Worm (Caenorhabditis elegans) whole organism, L1 larva: Measurements from ENCODE around the gene gld-3.

Experiments used
- C04F5.9 ChIP-seq: sonication (generic microtip); optimal IDR thresholded peaks from 2 replicates; lab custom pipeline; 2016; ENCODE audit warnings: missing genetic modification characterization, missing compliant biosample characterization
- C16A3.4 ChIP-seq: fragments of 150-350 bp; optimal IDR thresholded peaks from 2 replicates; lab custom pipeline; 2014; ENCODE audit warnings: missing biosample characterization, missing genetic modification characterization
- C34B4.2 ChIP-seq: sonication (generic microtip); optimal IDR thresholded peaks from 2 replicates; lab custom pipeline; 2017; ENCODE audit warnings: mild to moderate bottlenecking, missing genetic modification characterization, missing compliant biosample characterization
- F16B12.6 ChIP-seq: fragments of 150-350 bp; optimal IDR thresholded peaks from 2 replicates; lab custom pipeline; 2014; ENCODE audit warnings: missing biosample characterization, missing genetic modification characterization
- Y116A8C.19 ChIP-seq: sonication (generic microtip); optimal IDR thresholded peaks from 2 replicates; lab custom pipeline; 2016; ENCODE audit warnings: missing compliant biosample characterization, missing genetic modification characterization, borderline replicate concordance
- aly-2 ChIP-seq: fragments of 150-350 bp; optimal IDR thresholded peaks from 2 replicates; lab custom pipeline; 2014; ENCODE audit warnings: missing biosample characterization, missing genetic modification characterization
- ama-1 ChIP-seq: fragments of 150-350 bp; optimal IDR thresholded peaks from 2 replicates; lab custom pipeline; 2014
- ceh-8 ChIP-seq: fragments of 200-800 bp; sonication (Bioruptor generic); optimal IDR thresholded peaks from 2 replicates; lab custom pipeline; 2018; ENCODE audit warnings: mild to moderate bottlenecking, missing genetic modification characterization, moderate library complexity, missing compliant biosample characterization
- ceh-82 ChIP-seq, 3 experiments: fragments of 150-350 bp in 1 of 3; sonication (generic microtip) in 2 of 3; optimal IDR thresholded peaks; 2 replicates each; lab custom pipeline; 2014 to 2017; ENCODE audit warnings: missing biosample characterization in 3 of 3, missing genetic modification characterization in 3 of 3
- ceh-90 ChIP-seq: sonication (generic microtip); optimal IDR thresholded peaks from 2 replicates; lab custom pipeline; 2016; ENCODE audit warnings: missing genetic modification characterization, missing compliant biosample characterization
- dpl-1 ChIP-seq, 3 experiments: fragments of 150-350 bp in 2 of 3; sonication (generic microtip) in 1 of 3; optimal IDR thresholded peaks; 2 replicates each; lab custom pipeline; 2014 to 2017; ENCODE audit warnings: missing biosample characterization in 3 of 3, missing genetic modification characterization in 3 of 3, missing genetic modification reagents in 3 of 3
- elt-2 ChIP-seq: sonication (generic microtip); optimal IDR thresholded peaks from 2 replicates; lab custom pipeline; 2016; ENCODE audit warnings: missing genetic modification characterization, mild to moderate bottlenecking, inconsistent platforms, missing compliant biosample characterization, missing genetic modification reagents
- elt-3 ChIP-seq, 6 experiments: fragments of 150-350 bp in 1 of 6; sonication (generic microtip); optimal IDR thresholded peaks; 2 replicates each; lab custom pipeline; 2017 to 2018; ENCODE audit warnings: missing biosample characterization in 6 of 6, missing genetic modification characterization in 6 of 6, inconsistent platforms in 1 of 6
- ets-5 ChIP-seq: fragments of 200-800 bp; sonication (Bioruptor generic); IDR thresholded peaks from 2 replicates; pipeline ENCODE4 v1.3.6; 2022; ENCODE audit warnings: missing genetic modification characterization, missing compliant biosample characterization
- fkh-10 ChIP-seq: sonication (generic microtip); optimal IDR thresholded peaks from 2 replicates; lab custom pipeline; 2017; ENCODE audit warnings: missing biosample characterization, missing genetic modification reagents, missing genetic modification characterization
- fkh-4 ChIP-seq: sonication (generic microtip); optimal IDR thresholded peaks from 2 replicates; lab custom pipeline; 2016; ENCODE audit warnings: missing compliant biosample characterization, missing genetic modification characterization, borderline replicate concordance
- fos-1 ChIP-seq: fragments of 150-350 bp; optimal IDR thresholded peaks from 2 replicates; lab custom pipeline; 2014; ENCODE audit warnings: missing biosample characterization, missing genetic modification characterization
- grh-1 ChIP-seq: fragments of 200-800 bp; sonication (Bioruptor generic); IDR thresholded peaks from 2 replicates; pipeline ENCODE4 v1.3.6; 2022; ENCODE audit warnings: missing genetic modification reagents, missing genetic modification characterization, missing compliant biosample characterization
- hlh-17 ChIP-seq: fragments of 200-800 bp; sonication (Bioruptor generic); optimal IDR thresholded peaks from 2 replicates; lab custom pipeline; 2018; ENCODE audit warnings: missing genetic modification characterization, mild to moderate bottlenecking, missing compliant biosample characterization, moderate library complexity, borderline replicate concordance
- isw-1 ChIP-seq: fragments of 200-800 bp; sonication (Bioruptor generic); IDR thresholded peaks from 2 replicates; pipeline ENCODE4 v1.3.6; 2022; ENCODE audit warnings: missing genetic modification characterization, missing compliant biosample characterization
- lin-13 ChIP-seq: fragments of 150-350 bp; optimal IDR thresholded peaks from 2 replicates; lab custom pipeline; 2014; ENCODE audit warnings: missing biosample characterization, missing genetic modification reagents, missing genetic modification characterization
- lin-14 ChIP-seq: fragments of 200-800 bp; sonication (Bioruptor generic); optimal IDR thresholded peaks from 2 replicates; lab custom pipeline; 2018; ENCODE audit warnings: mild to moderate bottlenecking, missing genetic modification characterization, moderate library complexity, missing compliant biosample characterization
- lin-39 ChIP-seq: fragments of 150-350 bp; optimal IDR thresholded peaks from 2 replicates; lab custom pipeline; 2014; ENCODE audit warnings: missing biosample characterization, missing genetic modification reagents, missing genetic modification characterization
- lsy-2 ChIP-seq, 2 experiments: fragments of 150-350 bp; optimal IDR thresholded peaks; 2 replicates each; lab custom pipeline; 2014; ENCODE audit warnings: missing biosample characterization in 2 of 2, missing genetic modification characterization in 2 of 2
- mdl-1 ChIP-seq, 2 experiments: fragments of 150-350 bp; optimal IDR thresholded peaks; 2 replicates each; lab custom pipeline; 2014 to 2017; ENCODE audit warnings: missing biosample characterization in 2 of 2, missing genetic modification characterization in 2 of 2, inconsistent platforms in 1 of 2
- mef-2 ChIP-seq: fragments of 150-350 bp; optimal IDR thresholded peaks from 2 replicates; lab custom pipeline; 2014; ENCODE audit warnings: missing biosample characterization, missing genetic modification characterization
- nhr-11 ChIP-seq: fragments of 150-350 bp; optimal IDR thresholded peaks from 2 replicates; lab custom pipeline; 2014; ENCODE audit warnings: missing biosample characterization, missing genetic modification characterization
- nhr-12 ChIP-seq: sonication (generic microtip); optimal IDR thresholded peaks from 2 replicates; lab custom pipeline; 2017; ENCODE audit warnings: missing biosample characterization, missing genetic modification characterization
- nhr-20 ChIP-seq: sonication (generic microtip); optimal IDR thresholded peaks from 2 replicates; lab custom pipeline; 2016; ENCODE audit warnings: mild to moderate bottlenecking, missing genetic modification characterization, missing compliant biosample characterization
- nhr-237 ChIP-seq: fragments of 150-350 bp; optimal IDR thresholded peaks from 2 replicates; lab custom pipeline; 2014; ENCODE audit warnings: missing biosample characterization, missing genetic modification characterization
- nhr-28 ChIP-seq: fragments of 150-350 bp; optimal IDR thresholded peaks from 2 replicates; lab custom pipeline; 2014; ENCODE audit warnings: missing biosample characterization, missing genetic modification characterization
- nhr-71 ChIP-seq: sonication (generic microtip); optimal IDR thresholded peaks from 2 replicates; lab custom pipeline; 2016; ENCODE audit warnings: mild to moderate bottlenecking, missing genetic modification characterization, moderate library complexity, missing compliant biosample characterization
- nhr-76 ChIP-seq: sonication (generic microtip); optimal IDR thresholded peaks from 2 replicates; lab custom pipeline; 2017; ENCODE audit warnings: missing biosample characterization, missing genetic modification characterization
- nhr-77 ChIP-seq: fragments of 150-350 bp; optimal IDR thresholded peaks from 2 replicates; lab custom pipeline; 2014; ENCODE audit warnings: missing biosample characterization, missing genetic modification characterization
- nhr-84 ChIP-seq: sonication (generic microtip); optimal IDR thresholded peaks from 2 replicates; lab custom pipeline; 2017; ENCODE audit warnings: missing biosample characterization, missing genetic modification characterization
- pag-3 ChIP-seq: sonication (generic microtip); optimal IDR thresholded peaks from 2 replicates; lab custom pipeline; 2017; ENCODE audit warnings: missing genetic modification characterization, mild to moderate bottlenecking, missing compliant biosample characterization, antibody characterized with exemption, borderline replicate concordance; ENCODE audit not compliant: insufficient read depth
- pax-3 ChIP-seq: fragments of 200-800 bp; sonication (Bioruptor generic); optimal IDR thresholded peaks from 2 replicates; lab custom pipeline; 2018; ENCODE audit warnings: mild to moderate bottlenecking, missing genetic modification characterization, moderate library complexity, missing compliant biosample characterization
- snpc-4 ChIP-seq: fragments of 150-350 bp; optimal IDR thresholded peaks from 2 replicates; lab custom pipeline; 2014; ENCODE audit warnings: missing biosample characterization, missing genetic modification characterization
- snu-23 ChIP-seq: sonication (generic microtip); optimal IDR thresholded peaks from 2 replicates; lab custom pipeline; 2016; ENCODE audit warnings: missing genetic modification characterization, missing compliant biosample characterization
- sox-4 ChIP-seq: sonication (generic microtip); optimal IDR thresholded peaks from 2 replicates; lab custom pipeline; 2016; ENCODE audit warnings: missing genetic modification characterization, missing compliant biosample characterization
- swsn-7 ChIP-seq: sonication (generic microtip); optimal IDR thresholded peaks from 2 replicates; lab custom pipeline; 2016; ENCODE audit warnings: missing genetic modification characterization, missing compliant biosample characterization
- tbx-2 ChIP-seq: sonication (generic microtip); optimal IDR thresholded peaks from 2 replicates; lab custom pipeline; 2016; ENCODE audit warnings: missing genetic modification characterization, missing compliant biosample characterization
- tlp-1 ChIP-seq: fragments of 150-350 bp; optimal IDR thresholded peaks from 2 replicates; lab custom pipeline; 2014; ENCODE audit warnings: missing biosample characterization, missing genetic modification characterization
- unc-62 ChIP-seq: fragments of 150-350 bp; optimal IDR thresholded peaks from 2 replicates; lab custom pipeline; 2014; ENCODE audit warnings: missing biosample characterization, missing genetic modification reagents, missing genetic modification characterization
- unc-98 ChIP-seq: fragments of 200-800 bp; sonication (Bioruptor generic); IDR thresholded peaks from 2 replicates; pipeline ENCODE4 v1.3.6; 2022; ENCODE audit warnings: missing genetic modification characterization, missing compliant biosample characterization
- vab-15 ChIP-seq: sonication (generic microtip); optimal IDR thresholded peaks from 2 replicates; lab custom pipeline; 2017; ENCODE audit warnings: missing genotype, mild to moderate bottlenecking, missing genetic modification characterization, missing compliant biosample characterization
- xbp-1 ChIP-seq: sonication (generic microtip); optimal IDR thresholded peaks from 2 replicates; lab custom pipeline; 2016; ENCODE audit warnings: missing genetic modification characterization, missing compliant biosample characterization
- zag-1 ChIP-seq: fragments of 150-350 bp; optimal IDR thresholded peaks from 2 replicates; lab custom pipeline; 2014; ENCODE audit warnings: missing biosample characterization, missing genetic modification characterization
- zip-4 ChIP-seq: fragments of 200-800 bp; sonication (Bioruptor generic); optimal IDR thresholded peaks from 2 replicates; lab custom pipeline; 2018; ENCODE audit warnings: mild to moderate bottlenecking, missing genetic modification characterization, moderate library complexity, missing compliant biosample characterization
- ztf-11 ChIP-seq, 2 experiments: sonication (generic microtip); optimal IDR thresholded peaks; 2 replicates each; lab custom pipeline; 2016 to 2017; ENCODE audit warnings: missing genetic modification characterization in 2 of 2, missing biosample characterization in 1 of 2, missing compliant biosample characterization in 1 of 2

The gld-3 gene

DNA sequence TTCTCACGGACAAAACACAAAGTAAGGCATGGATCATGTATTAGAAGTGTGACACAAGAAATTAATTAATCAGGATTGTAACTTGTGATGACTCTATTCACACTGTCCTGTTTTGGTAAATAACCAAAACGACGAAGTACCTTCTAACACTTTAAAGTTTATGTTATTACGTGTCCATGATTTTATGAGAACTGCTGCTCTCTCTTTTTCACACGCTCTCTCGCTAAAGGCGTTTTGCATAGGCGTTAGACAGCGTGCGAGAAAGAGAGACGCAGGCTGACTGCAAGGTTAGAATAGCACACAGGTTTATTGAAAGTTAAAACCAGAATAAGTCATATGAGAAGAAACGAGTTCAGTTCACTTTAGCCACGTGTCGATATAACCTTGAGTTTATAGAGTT lies 42.4 kb upstream of the gld-3 start (continued):
- peak; percentile 26 to 54 for TF ChIP-seq lsy-2 (tag; optimal IDR thresholded peaks at IDR 0.05; lab: Kevin White, UChicago)
- TF ChIP-seq grh-1 (GFP tag; lab: Robert Waterston, UW): peak; percentile 96
- TF ChIP-seq dpl-1 (GFP tag; optimal IDR thresholded peaks at IDR 0.05; lab: Kevin White, UChicago): peak in 1 of 3 experiments; percentile 13
- peak; percentile 83 for TF ChIP-seq nhr-20 (tag; lab: Kevin White, UChicago)
- TF ChIP-seq tbx-2 (tag; lab: Kevin White, UChicago): no peak
- TF ChIP-seq ceh-90 (tag; lab: Kevin White, UChicago): no peak
- no peak for TF ChIP-seq nhr-11 (tag; lab: Kevin White, UChicago)
- peak; percentile 24 for TF ChIP-seq pax-3 (tag; lab: Kevin White, UChicago)
- TF ChIP-seq fkh-4 (tag; lab: Kevin White, UChicago): no peak
- TF ChIP-seq nhr-71: peak; percentile 82
- TF ChIP-seq nhr-237 (tag; lab: Kevin White, UChicago): no peak
- peak; percentile 89 for TF ChIP-seq lin-14 (GFP tag; lab: Kevin White, UChicago)
- TF ChIP-seq nhr-84 (tag; lab: Kevin White, UChicago): no peak
- no peak for TF ChIP-seq ceh-8 (GFP tag; lab: Kevin White, UChicago)
- TF ChIP-seq Y116A8C.19: no peak
- no peak for TF ChIP-seq fos-1 (tag; lab: Kevin White, UChicago)
- peak; percentile 47 for TF ChIP-seq swsn-7 (tag; lab: Kevin White, UChicago)
- TF ChIP-seq vab-15 (tag; lab: Kevin White, UChicago): peak; percentile 69
- TF ChIP-seq lin-13 (GFP tag; lab: Kevin White, UChicago): no peak
- no peak for TF ChIP-seq mef-2 (tag; lab: Kevin White, UChicago)
- no peak for TF ChIP-seq ceh-82 (tag; optimal IDR thresholded peaks at IDR 0.05; lab: Kevin White, UChicago)
- no peak for TF ChIP-seq zag-1 (tag; lab: Kevin White, UChicago)
- TF ChIP-seq C16A3.4 (tag; lab: Kevin White, UChicago): no peak
- no peak for TF ChIP-seq nhr-28 (tag; lab: Kevin White, UChicago)
- peak; percentile 58 for TF ChIP-seq xbp-1 (tag; lab: Kevin White, UChicago)
- TF ChIP-seq pag-3 (tag; lab: Kevin White, UChicago): no peak
- peak; percentile 12; the same call in 1 of the 2 replicates for TF ChIP-seq isw-1 (GFP tag; lab: Robert Waterston, UW)
- TF ChIP-seq mdl-1 (tag; optimal IDR thresholded peaks at IDR 0.05; lab: Kevin White, UChicago): peak in 1 of 2 experiments; percentile 38
- no peak for TF ChIP-seq F16B12.6 (tag; lab: Kevin White, UChicago)
- TF ChIP-seq tlp-1 (tag; lab: Kevin White, UChicago): no peak
- TF ChIP-seq lin-39 (tag; lab: Kevin White, UChicago): no peak
- TF ChIP-seq zip-4 (GFP tag; lab: Kevin White, UChicago): no peak
- TF ChIP-seq aly-2 (tag; lab: Kevin White, UChicago): no peak
- no peak for TF ChIP-seq elt-2 (tag; lab: Kevin White, UChicago)
- no peak for TF ChIP-seq fkh-10
- no peak for TF ChIP-seq ets-5 (GFP tag; lab: Robert Waterston, UW)
- no peak for TF ChIP-seq nhr-77 (tag; lab: Kevin White, UChicago)
- TF ChIP-seq nhr-12 (tag; lab: Kevin White, UChicago): no peak
- TF ChIP-seq ztf-11 (tag; optimal IDR thresholded peaks at IDR 0.05; lab: Kevin White, UChicago): no peak
- no peak for TF ChIP-seq C34B4.2
- TF ChIP-seq elt-3 (tag; optimal IDR thresholded peaks at IDR 0.05; lab: Kevin White, UChicago): peak in 1 of 6 experiments; percentile 44
- no peak for TF ChIP-seq unc-98 (GFP tag; lab: Robert Waterston, UW)
- TF ChIP-seq hlh-17 (GFP tag; lab: Kevin White, UChicago): no peak
- TF ChIP-seq sox-4: no peak
- TF ChIP-seq snu-23: peak; percentile 73
- no peak for TF ChIP-seq snpc-4
- no peak for TF ChIP-seq unc-62 (GFP tag; lab: Kevin White, UChicago)
- TF ChIP-seq C04F5.9 (tag; lab: Kevin White, UChicago): no peak
- TF ChIP-seq nhr-76: no peak
- no peak for TF ChIP-seq ama-1
